Worm (Caenorhabditis elegans) whole organism, L3 larva: ENCODE measurements around the gene svh-5.
A peak's percentile ranks its signal among the peaks of the same experiment; 100 is the strongest.

Source experiments
- R02D3.7 ChIP-seq: fragments of 150-350 bp; optimal IDR thresholded peaks from 2 replicates; lab custom pipeline; 2014; ENCODE audit warnings: missing biosample characterization, missing genetic modification characterization
- ZK546.5 ChIP-seq: sonication (generic microtip); optimal IDR thresholded peaks from 2 replicates; lab custom pipeline; 2017; ENCODE audit warnings: missing biosample characterization, missing genetic modification characterization
- aly-2 ChIP-seq: fragments of 150-350 bp; optimal IDR thresholded peaks from 2 replicates; lab custom pipeline; 2014; ENCODE audit warnings: missing biosample characterization, missing genetic modification characterization
- ama-1 ChIP-seq: fragments of 150-350 bp; optimal IDR thresholded peaks from 2 replicates; lab custom pipeline; 2018
- ceh-28 ChIP-seq: fragments of 150-350 bp; optimal IDR thresholded peaks from 2 replicates; lab custom pipeline; 2014; ENCODE audit warnings: missing biosample characterization, missing genetic modification reagents, missing genetic modification characterization
- ceh-82 ChIP-seq: fragments of 150-350 bp; optimal IDR thresholded peaks from 2 replicates; lab custom pipeline; 2014; ENCODE audit warnings: missing biosample characterization, missing genetic modification characterization
- egl-27 ChIP-seq: sonication (generic microtip); optimal IDR thresholded peaks from 4 replicates; lab custom pipeline; 2017; ENCODE audit warnings: missing biosample characterization, missing genetic modification reagents, missing genetic modification characterization
- egl-5 ChIP-seq: fragments of 150-350 bp; optimal IDR thresholded peaks from 2 replicates; lab custom pipeline; 2017; ENCODE audit warnings: missing biosample characterization, missing genetic modification reagents, missing genetic modification characterization, inconsistent platforms
- elt-1 ChIP-seq: fragments of 150-350 bp; optimal IDR thresholded peaks from 2 replicates; lab custom pipeline; 2014; ENCODE audit warnings: missing biosample characterization, missing genetic modification characterization
- elt-2 ChIP-seq: sonication (generic microtip); optimal IDR thresholded peaks from 2 replicates; lab custom pipeline; 2016; ENCODE audit warnings: missing genetic modification reagents, mild to moderate bottlenecking, missing genetic modification characterization, missing compliant biosample characterization
- eor-1 ChIP-seq, 2 experiments: fragments of 150-350 bp; optimal IDR thresholded peaks; 2 replicates each; lab custom pipeline; 2014 to 2018; ENCODE audit warnings: missing biosample characterization in 2 of 2, missing genetic modification characterization in 2 of 2
- fkh-10 ChIP-seq: sonication (generic microtip); optimal IDR thresholded peaks from 2 replicates; lab custom pipeline; 2017; ENCODE audit warnings: missing biosample characterization, missing genetic modification reagents, missing genetic modification characterization
- hmg-11 ChIP-seq: sonication (generic microtip); optimal IDR thresholded peaks from 2 replicates; lab custom pipeline; 2016; ENCODE audit warnings: missing genetic modification characterization, missing compliant biosample characterization
- jun-1 ChIP-seq: fragments of 150-350 bp; optimal IDR thresholded peaks from 2 replicates; lab custom pipeline; 2014; ENCODE audit warnings: missing biosample characterization, missing genetic modification reagents, missing genetic modification characterization
- lin-15B ChIP-seq: fragments of 150-350 bp; optimal IDR thresholded peaks from 2 replicates; lab custom pipeline; 2014; ENCODE audit warnings: missing biosample characterization, missing genetic modification characterization
- lin-39 ChIP-seq: fragments of 150-350 bp; optimal IDR thresholded peaks from 2 replicates; lab custom pipeline; 2018; ENCODE audit warnings: missing biosample characterization, missing genetic modification reagents, missing genetic modification characterization
- lsy-12 ChIP-seq: sonication (generic microtip); optimal IDR thresholded peaks from 2 replicates; lab custom pipeline; 2016; ENCODE audit warnings: mild to moderate bottlenecking, missing genetic modification characterization, missing compliant biosample characterization
- nfya-1 ChIP-seq: sonication (generic microtip); optimal IDR thresholded peaks from 2 replicates; lab custom pipeline; 2017; ENCODE audit warnings: missing genetic modification characterization, mild to moderate bottlenecking, missing compliant biosample characterization, antibody characterized with exemption, moderate library complexity; ENCODE audit not compliant: insufficient read depth
- nhr-11 ChIP-seq: fragments of 150-350 bp; optimal IDR thresholded peaks from 2 replicates; lab custom pipeline; 2014; ENCODE audit warnings: missing biosample characterization, missing genetic modification characterization
- nhr-23 ChIP-seq: fragments of 150-350 bp; optimal IDR thresholded peaks from 2 replicates; lab custom pipeline; 2014; ENCODE audit warnings: missing biosample characterization, missing genetic modification reagents, missing genetic modification characterization
- nhr-237 ChIP-seq: fragments of 150-350 bp; optimal IDR thresholded peaks from 2 replicates; lab custom pipeline; 2014; ENCODE audit warnings: missing biosample characterization, missing genetic modification characterization
- nhr-28 ChIP-seq: fragments of 150-350 bp; optimal IDR thresholded peaks from 2 replicates; lab custom pipeline; 2014; ENCODE audit warnings: missing biosample characterization, missing genetic modification characterization
- nhr-43 ChIP-seq: sonication (generic microtip); optimal IDR thresholded peaks from 2 replicates; lab custom pipeline; 2016; ENCODE audit warnings: mild to moderate bottlenecking, missing genetic modification characterization, missing compliant biosample characterization; ENCODE audit not compliant: poor library complexity, severe bottlenecking
- nhr-67 ChIP-seq: fragments of 150-350 bp; optimal IDR thresholded peaks from 2 replicates; lab custom pipeline; 2014; ENCODE audit warnings: missing biosample characterization, missing genetic modification characterization
- nhr-76 ChIP-seq: fragments of 150-350 bp; sonication (generic microtip); optimal IDR thresholded peaks from 5 replicates; lab custom pipeline; 2014; ENCODE audit warnings: missing biosample characterization, missing genetic modification characterization
- nhr-77 ChIP-seq: fragments of 150-350 bp; optimal IDR thresholded peaks from 2 replicates; lab custom pipeline; 2014; ENCODE audit warnings: missing biosample characterization, missing genetic modification characterization
- pha-4 ChIP-seq: fragments of 150-350 bp; optimal IDR thresholded peaks from 2 replicates; lab custom pipeline; 2014; ENCODE audit warnings: missing biosample characterization, missing genetic modification reagents, missing genetic modification characterization
- sea-2 ChIP-seq: fragments of 150-350 bp; sonication (generic microtip); optimal IDR thresholded peaks from 4 replicates; lab custom pipeline; 2014; ENCODE audit warnings: missing biosample characterization, missing genetic modification reagents, missing genetic modification characterization
- snpc-4 ChIP-seq: fragments of 150-350 bp; optimal IDR thresholded peaks from 2 replicates; lab custom pipeline; 2014; ENCODE audit warnings: missing biosample characterization, missing genetic modification characterization
- tbx-2 ChIP-seq: sonication (generic microtip); optimal IDR thresholded peaks from 2 replicates; lab custom pipeline; 2016; ENCODE audit warnings: mild to moderate bottlenecking, missing genetic modification characterization, missing compliant biosample characterization
- unc-39 ChIP-seq: sonication (generic microtip); optimal IDR thresholded peaks from 4 replicates; lab custom pipeline; 2017; ENCODE audit warnings: missing biosample characterization, missing genetic modification characterization
- unc-62 ChIP-seq: fragments of 150-350 bp; sonication (generic microtip); optimal IDR thresholded peaks from 4 replicates; lab custom pipeline; 2014; ENCODE audit warnings: missing biosample characterization, missing genetic modification reagents, missing genetic modification characterization
- zag-1 ChIP-seq: fragments of 150-350 bp; optimal IDR thresholded peaks from 2 replicates; lab custom pipeline; 2014; ENCODE audit warnings: missing biosample characterization, missing genetic modification characterization
- ztf-11 ChIP-seq: fragments of 150-350 bp; optimal IDR thresholded peaks from 2 replicates; lab custom pipeline; 2014; ENCODE audit warnings: missing biosample characterization, missing genetic modification characterization

The svh-5 gene

DNA sequence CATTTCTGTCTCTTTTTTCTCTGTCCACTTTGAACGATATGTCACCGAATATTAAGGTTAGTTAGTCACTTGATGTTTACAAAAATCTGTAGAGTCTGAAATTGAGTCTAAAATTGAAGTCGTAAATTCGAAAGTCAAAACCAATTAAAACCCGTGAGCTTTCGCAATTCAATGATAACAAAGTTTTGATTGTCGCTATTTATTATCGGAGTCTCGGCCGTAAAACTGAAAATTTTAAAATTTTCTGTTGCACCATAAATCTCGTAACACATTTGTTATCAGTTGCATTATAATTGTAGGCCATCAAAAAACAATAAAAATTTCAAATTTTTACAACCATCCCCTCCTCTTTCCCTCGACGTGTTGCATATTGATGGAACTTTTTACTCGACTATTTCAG is 31.0 kb upstream of the svh-5 start (continued):
- TF ChIP-seq nhr-43 (tag; lab: Kevin White, UChicago) (no peak), nfya-1 (tag; lab: Kevin White, UChicago) (no peak), egl-5 (tag; lab: Kevin White, UChicago) (no peak), nhr-28 (tag; lab: Kevin White, UChicago) (no peak), pha-4 (tag; lab: Kevin White, UChicago) (peak; percentile 46), nhr-67 (no peak)

DNA sequence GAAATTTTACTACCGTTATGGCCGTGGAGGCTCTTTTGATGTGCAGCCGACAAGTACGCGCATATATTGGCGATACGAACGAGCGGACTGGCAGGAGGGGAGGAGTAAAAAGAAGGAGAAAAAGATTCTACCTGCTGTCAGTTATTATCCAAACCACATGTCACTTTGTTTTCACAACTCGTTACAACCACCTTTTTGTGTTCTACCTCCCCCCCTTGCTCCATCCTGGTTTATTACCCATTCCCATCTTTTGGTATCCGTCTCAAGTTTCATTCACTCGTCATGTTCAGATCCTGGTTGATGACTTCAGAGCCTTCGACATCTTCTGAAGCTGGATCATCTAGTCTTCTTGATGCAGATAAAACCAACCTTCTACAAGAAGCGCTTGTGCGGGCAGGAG is 30.0 kb upstream of the svh-5 start, which contains the start of gene psa-3:
Gene psa-3, plus strand, starts transcription at position 301 of the 400 bp plus-strand sequence.
- TF ChIP-seq ceh-82 (tag; lab: Kevin White, UChicago) (no peak), jun-1 (tag; lab: Kevin White, UChicago) (no peak), nhr-23 (no peak), unc-62 (GFP tag; lab: Kevin White, UChicago) (no peak), nhr-76 (tag; lab: Kevin White, UChicago) (no peak), zag-1 (no peak), elt-2 (no peak), egl-27 (tag; lab: Kevin White, UChicago) (no peak), nhr-237 (tag; lab: Kevin White, UChicago) (no peak), R02D3.7 (tag; lab: Kevin White, UChicago) (no peak), nhr-77 (tag; lab: Kevin White, UChicago) (no peak), sea-2 (GFP tag; lab: Kevin White, UChicago) (no peak), pha-4 (tag; lab: Kevin White, UChicago) (no peak), unc-39 (tag; lab: Kevin White, UChicago) (no peak), egl-5 (tag; lab: Kevin White, UChicago) (no peak), eor-1 (tag; optimal IDR thresholded peaks at IDR 0.05; lab: Kevin White, UChicago) (no peak)
- TF ChIP-seq, all 47 proteins: peak for 0

ce11 chrX:15395723-15396122 is 18.1 kb upstream of the svh-5 start:
- peak; percentile 39 for TF ChIP-seq fkh-10 (GFP tag; lab: Kevin White, UChicago)
- TF ChIP-seq nfya-1 (tag; lab: Kevin White, UChicago) = peak; percentile 26
- no peak for TF ChIP-seq elt-1 (tag; lab: Kevin White, UChicago)

DNA sequence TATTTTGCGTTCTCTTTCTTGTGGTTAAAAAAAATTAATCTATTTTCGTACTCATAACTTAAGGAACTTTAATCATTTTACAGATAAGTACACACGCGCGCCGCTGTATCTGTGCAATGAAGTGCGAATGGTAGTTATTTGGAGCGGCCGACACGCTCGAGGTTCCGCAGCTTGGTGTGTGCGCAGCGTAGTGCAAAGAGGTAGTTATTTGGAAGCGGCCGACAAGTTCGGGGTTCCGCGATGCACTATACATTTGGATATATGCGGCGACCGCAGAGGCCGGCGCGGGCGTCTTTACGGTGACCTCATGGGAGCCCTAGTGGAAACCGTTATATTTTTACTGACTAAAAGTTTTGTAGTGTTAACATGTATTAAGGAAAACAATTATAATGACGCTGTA is 15.0 kb upstream of the svh-5 start:
- TF ChIP-seq snpc-4 (peak; percentile 44), lsy-12 (no peak)
- TF ChIP-seq, all 47 proteins: peak for 1

- peak; percentile 79 for TF ChIP-seq nhr-11
- TF ChIP-seq hmg-11 = no peak
These were observed 12.2 kb upstream of the svh-5 start for ce11 chrX:15389853-15390252.

ce11 chrX:15388259-15388658 is 10.6 kb upstream of the svh-5 start:
- TF ChIP-seq elt-2 (no peak), eor-1 (tag; optimal IDR thresholded peaks at IDR 0.05; lab: Kevin White, UChicago) (no peak), nhr-76 (tag; lab: Kevin White, UChicago) (no peak), nhr-11 (no peak), lin-39 (tag; lab: Kevin White, UChicago) (no peak), lsy-12 (no peak), snpc-4 (peak; percentile 28), aly-2 (tag; lab: Kevin White, UChicago) (no peak)

DNA sequence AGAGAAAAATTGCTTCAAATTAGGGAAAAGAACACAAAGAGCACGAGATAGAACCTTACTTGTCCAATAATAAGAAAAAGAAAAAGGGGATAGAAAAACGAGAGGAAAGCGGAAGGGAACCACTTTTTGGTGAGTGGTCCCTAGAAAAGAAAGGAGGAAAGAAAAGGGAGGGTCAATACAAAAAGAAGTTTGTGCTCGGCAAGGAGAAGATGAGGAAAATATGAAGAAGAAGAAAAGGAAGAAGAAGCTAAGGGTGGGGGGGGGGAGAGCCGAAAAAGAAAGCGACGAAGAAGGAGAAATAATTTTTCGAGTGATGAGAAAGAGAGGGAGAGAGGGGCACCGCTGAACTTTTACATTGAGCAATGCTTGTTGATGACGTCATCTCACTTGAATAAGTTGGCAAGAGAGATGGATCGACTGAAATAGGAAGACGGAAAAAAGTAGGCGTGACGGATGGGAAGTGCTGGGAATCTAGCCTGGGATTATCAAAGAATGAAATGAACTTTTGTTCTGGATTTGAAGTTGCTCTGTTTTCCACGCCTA is 8.3 kb upstream of the svh-5 start:
- TF ChIP-seq ceh-28 (tag; lab: Kevin White, UChicago) = peak; percentile 25
- no peak for TF ChIP-seq ztf-11 (tag; lab: Kevin White, UChicago)
- TF ChIP-seq unc-62 (GFP tag; lab: Kevin White, UChicago) = peak; percentile 39
- TF ChIP-seq nfya-1 (tag; lab: Kevin White, UChicago) = peak; percentile 40
- TF ChIP-seq nhr-77 (tag; lab: Kevin White, UChicago) = no peak
- no peak for TF ChIP-seq ama-1 (lab: Kevin White, UChicago)
- TF ChIP-seq fkh-10 (GFP tag; lab: Kevin White, UChicago) = peak; percentile 74
- peak; percentile 72 for TF ChIP-seq lin-39 (tag; lab: Kevin White, UChicago)
- peak; percentile 22 for TF ChIP-seq snpc-4
- peak; percentile 31 for TF ChIP-seq zag-1
- no peak for TF ChIP-seq ZK546.5
- no peak for TF ChIP-seq elt-1 (tag; lab: Kevin White, UChicago)
- peak; percentile 55 for TF ChIP-seq hmg-11
- no peak for TF ChIP-seq pha-4 (tag; lab: Kevin White, UChicago)
- no peak for TF ChIP-seq lin-15B
- TF ChIP-seq tbx-2 (tag; lab: Kevin White, UChicago) = peak; percentile 49
- TF ChIP-seq ceh-82 (tag; lab: Kevin White, UChicago) = no peak
- TF ChIP-seq egl-5 (tag; lab: Kevin White, UChicago) = no peak
